Worm (Caenorhabditis elegans) whole organism, L4/young adult: ENCODE results near the gene Y116A8A.4.
"Not testable (repeated sequence)": the region's sequence is repeated elsewhere in the genome, so short reads cannot be mapped to it uniquely, and the experiment has no call there.

Experiments
- W03F9.2 ChIP-seq: fragments of 150-350 bp; optimal IDR thresholded peaks from 2 replicates; lab custom pipeline; 2014; ENCODE audit warnings: missing biosample characterization, missing genetic modification characterization
- dao-5 ChIP-seq: sonication (generic microtip); optimal IDR thresholded peaks from 2 replicates; lab custom pipeline; 2016; ENCODE audit warnings: missing genotype, missing genetic modification characterization, moderate library complexity, missing compliant biosample characterization
- him-1 ChIP-seq: sonication (generic microtip); optimal IDR thresholded peaks from 2 replicates; lab custom pipeline; 2016; ENCODE audit warnings: missing genotype, missing genetic modification reagents, missing genetic modification characterization, missing compliant biosample characterization

Y116A8A.4 gene

ce11 chrIV:16822529-16822928 lies at the start of gene Y116A8A.4:
Gene Y116A8A.4, plus strand, starts transcription at chrIV:16822829.
- no peak for TF ChIP-seq W03F9.2
- no peak for TF ChIP-seq dao-5
- no peak for TF ChIP-seq him-1 (tag; lab: Kevin White, UChicago)

ce11 chrIV:16775029-16775428 lies 47.6 kb upstream of the Y116A8A.4 start:
- TF ChIP-seq dao-5 (peak; percentile 15), him-1 (tag; lab: Kevin White, UChicago) (no peak), W03F9.2 (peak; percentile 34)

- TF ChIP-seq W03F9.2 (no peak), dao-5 (no peak), him-1 (tag; lab: Kevin White, UChicago) (no peak)
Measured at ce11 chrIV:16775455-16775854, 47.2 kb upstream of the Y116A8A.4 start, which contains the start of gene Y43D4A.5. Gene Y43D4A.5, plus strand, starts transcription at chrIV:16775755.

- peak; percentile 47 for TF ChIP-seq dao-5
- no peak for TF ChIP-seq him-1 (tag; lab: Kevin White, UChicago)
Measured at ce11 chrIV:16775925-16776324, 46.7 kb upstream of the Y116A8A.4 start.

ce11 chrIV:16776915-16777314 lies 45.7 kb upstream of the Y116A8A.4 start:
- TF ChIP-seq dao-5 (no peak), W03F9.2 (no peak)

ce11 chrIV:16777758-16778157 lies 44.9 kb upstream of the Y116A8A.4 start:
- no peak for TF ChIP-seq dao-5
- no peak for TF ChIP-seq him-1 (tag; lab: Kevin White, UChicago)
- no peak for TF ChIP-seq W03F9.2

- TF ChIP-seq W03F9.2 = no peak
- TF ChIP-seq dao-5 = no peak
- TF ChIP-seq him-1 (tag; lab: Kevin White, UChicago) = no peak
Measured at ce11 chrIV:16778644-16779043, 44.0 kb upstream of the Y116A8A.4 start.

ce11 chrIV:16787024-16787423 lies 35.6 kb upstream of the Y116A8A.4 start, which contains the start of gene Y43D4A.6:
Gene Y43D4A.6, plus strand, starts transcription at chrIV:16787324.
- no peak for TF ChIP-seq him-1 (tag; lab: Kevin White, UChicago)
- no peak for TF ChIP-seq dao-5
- no peak for TF ChIP-seq W03F9.2

- TF ChIP-seq W03F9.2 (no peak), dao-5 (no peak), him-1 (tag; lab: Kevin White, UChicago) (no peak)
Measured at ce11 chrIV:16806352-16806751, 16.3 kb upstream of the Y116A8A.4 start, which contains the start of gene clec-193. Gene clec-193, minus strand, starts transcription at chrIV:16806452.

- TF ChIP-seq dao-5 (no peak), him-1 (tag; lab: Kevin White, UChicago) (no peak), W03F9.2 (no peak)
Measured at ce11 chrIV:16812116-16812515, 10.5 kb upstream of the Y116A8A.4 start.

- TF ChIP-seq dao-5 (no peak), W03F9.2 (no peak), him-1 (tag; lab: Kevin White, UChicago) (no peak)
Measured at ce11 chrIV:16813825-16814224, 8.8 kb upstream of the Y116A8A.4 start, which contains the start of gene Y116A8A.2. Gene Y116A8A.2, minus strand, starts transcription at chrIV:16813925.

- TF ChIP-seq dao-5 (no peak), W03F9.2 (no peak), him-1 (tag; lab: Kevin White, UChicago) (no peak)
Measured at ce11 chrIV:16828698-16829097, 6.1 kb downstream of the Y116A8A.4 start, which contains the start of gene Y116A8A.6. Gene Y116A8A.6, minus strand, starts transcription at chrIV:16828798.

ce11 chrIV:16829896-16830295 lies 7.3 kb downstream of the Y116A8A.4 start, which contains the start of gene Y116A8A.7:
Gene Y116A8A.7, plus strand, starts transcription at chrIV:16830196.
- no peak for TF ChIP-seq him-1 (tag; lab: Kevin White, UChicago)
- TF ChIP-seq W03F9.2 = no peak
- no peak for TF ChIP-seq dao-5

ce11 chrIV:16831366-16831765 lies 8.7 kb downstream of the Y116A8A.4 start, which contains the start of gene clec-194:
Gene clec-194, plus strand, starts transcription at chrIV:16831666.
- TF ChIP-seq W03F9.2 (no peak), dao-5 (no peak), him-1 (tag; lab: Kevin White, UChicago) (no peak)

ce11 chrIV:16842873-16843272 lies 20.2 kb downstream of the Y116A8A.4 start, which contains the start of gene Y116A8A.150:
Gene Y116A8A.150, minus strand, starts transcription at chrIV:16842973.
- not testable (repeated sequence) for TF ChIP-seq dao-5; him-1 (tag; lab: Kevin White, UChicago); W03F9.2

- no peak for TF ChIP-seq W03F9.2
- TF ChIP-seq dao-5 = no peak
- no peak for TF ChIP-seq him-1 (tag; lab: Kevin White, UChicago)
Measured at ce11 chrIV:16854790-16855189, 32.2 kb downstream of the Y116A8A.4 start, which contains the start of gene map-2. Gene map-2, minus strand, starts transcription at chrIV:16854890.
